Fruit fly (Drosophila melanogaster) whole organism, wandering third instar larva: ENCODE data around the gene SAK.

Experiments
- Abd-B ChIP-seq: fragments of >200 bp; optimal IDR thresholded peaks from 2 replicates; lab custom pipeline; 2017; ENCODE audit warnings: missing biosample characterization, missing genetic modification characterization
- CG32264 ChIP-seq: fragments of 200-800 bp; sonication (Bioruptor generic); optimal IDR thresholded peaks from 2 replicates; lab custom pipeline; 2016; ENCODE audit warnings: missing biosample characterization, missing genetic modification characterization
- CG9705 ChIP-seq: fragments of 200-800 bp; sonication (Bioruptor generic); optimal IDR thresholded peaks from 2 replicates; lab custom pipeline; 2018; ENCODE audit warnings: missing biosample characterization, mild to moderate bottlenecking, missing genetic modification characterization
- CrebA ChIP-seq: fragments of 200-800 bp; sonication (Bioruptor generic); optimal IDR thresholded peaks from 2 replicates; lab custom pipeline; 2016; ENCODE audit warnings: missing biosample characterization, mild to moderate bottlenecking, missing genetic modification characterization, borderline replicate concordance
- Dfd ChIP-seq: fragments of >200 bp; optimal IDR thresholded peaks from 2 replicates; lab custom pipeline; 2017; ENCODE audit warnings: missing biosample characterization, missing genetic modification characterization
- Dif ChIP-seq: fragments of 200-275, 200-300 bp; sonication (Bioruptor generic); optimal IDR thresholded peaks from 2 replicates; lab custom pipeline; 2018; ENCODE audit warnings: missing biosample characterization, missing genetic modification characterization; ENCODE audit not compliant: partially characterized antibody
- GATAd ChIP-seq: sonication (Bioruptor generic); optimal IDR thresholded peaks from 2 replicates; lab custom pipeline; 2016; ENCODE audit warnings: missing biosample characterization, missing genetic modification characterization
- HLH106 ChIP-seq: fragments of 200-800 bp; optimal IDR thresholded peaks from 3 replicates; lab custom pipeline; 2019; ENCODE audit warnings: missing biosample characterization, mild to moderate bottlenecking, missing genetic modification characterization, moderate library complexity
- Hnf4 ChIP-seq: fragments of 200-800 bp; sonication (Bioruptor generic); optimal IDR thresholded peaks from 2 replicates; lab custom pipeline; 2016; ENCODE audit warnings: missing biosample characterization, mild to moderate bottlenecking, missing genetic modification characterization
- Hr78 ChIP-seq: fragments of >200 bp; optimal IDR thresholded peaks from 2 replicates; lab custom pipeline; 2017; ENCODE audit warnings: missing biosample characterization, missing genetic modification characterization
- Hr83 ChIP-seq: fragments of 200-300 bp; sonication (Bioruptor generic); optimal IDR thresholded peaks from 2 replicates; lab custom pipeline; 2016; ENCODE audit warnings: missing biosample characterization, mild to moderate bottlenecking, missing genetic modification characterization, moderate library complexity; ENCODE audit not compliant: poor library complexity, severe bottlenecking
- Jra ChIP-seq: sonication (Bioruptor generic); optimal IDR thresholded peaks from 2 replicates; lab custom pipeline; 2016; ENCODE audit warnings: missing biosample characterization, missing genetic modification characterization
- Mio ChIP-seq: sonication (Bioruptor generic); optimal IDR thresholded peaks from 2 replicates; lab custom pipeline; 2016; ENCODE audit warnings: missing biosample characterization, missing genetic modification characterization
- Myc ChIP-seq: fragments of >200 bp; optimal IDR thresholded peaks from 2 replicates; lab custom pipeline; 2017
- N ChIP-seq: fragments of >200 bp; optimal IDR thresholded peaks from 2 replicates; lab custom pipeline; 2018; ENCODE audit warnings: missing biosample characterization, missing external identifiers, missing genetic modification characterization
- OdsH ChIP-seq: fragments of 200-800 bp; sonication (Bioruptor generic); optimal IDR thresholded peaks from 2 replicates; lab custom pipeline; 2016; ENCODE audit warnings: missing biosample characterization, mild to moderate bottlenecking, missing genetic modification characterization
- Rel ChIP-seq, 2 experiments: fragments of 200-800 bp; sonication (Bioruptor generic) in 1 of 2; optimal IDR thresholded peaks; 2 replicates in 1 of 2; 3 replicates in 1 of 2; lab custom pipeline; 2016 to 2019; ENCODE audit warnings: mild to moderate bottlenecking in 2 of 2, missing biosample characterization in 2 of 2, missing genetic modification characterization in 2 of 2, moderate library complexity in 1 of 2
- Sp1 ChIP-seq: fragments of 200-800 bp; sonication (Bioruptor generic); optimal IDR thresholded peaks from 3 replicates; lab custom pipeline; 2019; ENCODE audit warnings: missing biosample characterization, mild to moderate bottlenecking, missing genetic modification characterization, moderate library complexity
- Vsx2 ChIP-seq: fragments of 200-300, 225-300 bp; sonication (Bioruptor generic); optimal IDR thresholded peaks from 2 replicates; lab custom pipeline; 2018; ENCODE audit warnings: missing biosample characterization, missing genetic modification characterization; ENCODE audit not compliant: partially characterized antibody
- br ChIP-seq: fragments of 200-800 bp; sonication (Bioruptor generic); optimal IDR thresholded peaks from 2 replicates; lab custom pipeline; 2016; ENCODE audit warnings: missing biosample characterization, missing genetic modification characterization
- brk ChIP-seq: fragments of 200-800 bp; sonication (Bioruptor generic); optimal IDR thresholded peaks from 2 replicates; lab custom pipeline; 2016; ENCODE audit warnings: missing biosample characterization, mild to moderate bottlenecking, missing genetic modification characterization
- dl ChIP-seq, 2 experiments: fragments of 175-275, 200-275 bp in 1 of 2; fragments of 200-275 bp in 1 of 2; sonication (Bioruptor generic); optimal IDR thresholded peaks; lab custom pipeline; 2018; ENCODE audit warnings: mild to moderate bottlenecking in 2 of 2, missing biosample characterization in 2 of 2, missing genetic modification characterization in 2 of 2, moderate library complexity in 2 of 2; ENCODE audit not compliant: partially characterized antibody in 2 of 2, insufficient read depth in 1 of 2
- dmrt93B ChIP-seq: fragments of 200-800 bp; sonication (Bioruptor generic); optimal IDR thresholded peaks from 2 replicates; lab custom pipeline; 2018; ENCODE audit warnings: missing biosample characterization, mild to moderate bottlenecking, missing genetic modification characterization
- dsf ChIP-seq: sonication (Bioruptor generic); optimal IDR thresholded peaks from 2 replicates; lab custom pipeline; 2016; ENCODE audit warnings: missing biosample characterization, missing genetic modification characterization, borderline replicate concordance
- ey ChIP-seq: fragments of 200-800 bp; sonication (Bioruptor generic); optimal IDR thresholded peaks from 2 replicates; lab custom pipeline; 2016; ENCODE audit warnings: missing biosample characterization, missing genetic modification characterization
- foxo ChIP-seq, 2 experiments: fragments of 200-800 bp; sonication (Bioruptor generic); optimal IDR thresholded peaks; 2 replicates in 1 of 2; 3 replicates in 1 of 2; lab custom pipeline; 2016 to 2017; ENCODE audit warnings: missing biosample characterization in 2 of 2, missing genetic modification characterization in 2 of 2
- fru ChIP-seq: fragments of 200-800 bp; sonication (Bioruptor generic); optimal IDR thresholded peaks from 3 replicates; lab custom pipeline; 2016; ENCODE audit warnings: missing biosample characterization, mild to moderate bottlenecking, missing genetic modification characterization
- h ChIP-seq: fragments of 200-800 bp; sonication (Bioruptor generic); optimal IDR thresholded peaks from 3 replicates; lab custom pipeline; 2016; ENCODE audit warnings: missing biosample characterization, mild to moderate bottlenecking, missing genetic modification characterization
- jim ChIP-seq: fragments of 175-275, 200-325 bp; sonication (Bioruptor generic); optimal IDR thresholded peaks from 2 replicates; lab custom pipeline; 2016; ENCODE audit warnings: missing biosample characterization, mild to moderate bottlenecking, missing genetic modification characterization
- lola ChIP-seq: fragments of >200 bp; optimal IDR thresholded peaks from 2 replicates; lab custom pipeline; 2017; ENCODE audit warnings: missing biosample characterization, missing genetic modification characterization
- pan ChIP-seq: fragments of >200 bp; optimal IDR thresholded peaks from 2 replicates; lab custom pipeline; 2017
- psq ChIP-seq: fragments of 200-800 bp; sonication (Bioruptor generic); optimal IDR thresholded peaks from 3 replicates; lab custom pipeline; 2017; ENCODE audit warnings: missing biosample characterization, mild to moderate bottlenecking, missing genetic modification characterization, moderate library complexity
- rgr ChIP-seq: fragments of 200-800 bp; sonication (Bioruptor generic); optimal IDR thresholded peaks from 3 replicates; lab custom pipeline; 2016; ENCODE audit warnings: missing biosample characterization, mild to moderate bottlenecking, missing genetic modification characterization
- sage ChIP-seq: fragments of 200-800 bp; sonication (Bioruptor generic); optimal IDR thresholded peaks from 2 replicates; lab custom pipeline; 2016; ENCODE audit warnings: missing biosample characterization, mild to moderate bottlenecking, missing genetic modification characterization
- sv ChIP-seq: fragments of 200-800 bp; sonication (Bioruptor generic); optimal IDR thresholded peaks from 3 replicates; lab custom pipeline; 2016; ENCODE audit warnings: missing biosample characterization, missing genetic modification characterization
- tai ChIP-seq: sonication (Bioruptor generic); optimal IDR thresholded peaks from 2 replicates; lab custom pipeline; 2016; ENCODE audit warnings: missing biosample characterization, missing genetic modification characterization
- usp ChIP-seq: fragments of >200 bp; optimal IDR thresholded peaks from 2 replicates; lab custom pipeline; 2017; ENCODE audit warnings: missing biosample characterization, missing genetic modification characterization
- woc ChIP-seq: sonication (Bioruptor generic); optimal IDR thresholded peaks from 2 replicates; lab custom pipeline; 2016; ENCODE audit warnings: missing biosample characterization, mild to moderate bottlenecking, missing genetic modification characterization

SAK gene

DNA sequence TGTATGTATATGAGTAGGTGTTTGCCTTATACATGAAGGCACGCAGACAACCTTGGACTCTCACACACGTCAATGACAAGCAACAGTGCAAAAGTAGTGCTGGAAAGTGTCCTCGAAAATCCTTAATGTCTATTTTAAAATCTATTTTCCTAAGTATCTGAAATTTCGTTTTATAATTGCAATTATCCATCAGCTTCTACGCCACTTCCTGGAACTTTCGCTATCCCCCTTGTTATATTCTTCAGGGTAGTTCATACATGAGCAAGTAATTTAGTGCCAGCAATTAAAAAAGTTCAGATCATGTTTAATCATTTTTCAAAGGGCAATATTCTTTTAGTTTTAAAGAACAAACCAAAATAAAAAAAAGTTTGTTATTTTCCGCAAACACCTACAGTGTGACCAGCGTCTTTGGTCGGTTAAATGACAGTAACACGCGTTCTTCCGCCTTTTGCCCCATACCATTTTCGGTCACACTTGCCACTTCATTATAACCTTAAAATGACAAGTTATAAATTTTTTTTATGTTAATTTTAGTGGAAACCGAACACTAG lies 1.1 kb upstream of the SAK start:
- TF ChIP-seq woc (GFP tag; lab: Kevin White, UChicago) (peak; percentile 53), h (GFP tag; lab: Kevin White, UChicago) (peak; percentile 63), ey (GFP tag; lab: Kevin White, UChicago) (peak; percentile 56), usp (GFP tag; lab: Kevin White, UChicago) (no peak), CG9705 (no peak), foxo (GFP tag; optimal IDR thresholded peaks at IDR 0.05; lab: Kevin White, UChicago) (peak in 1 of 2 experiments; percentile 61), OdsH (GFP tag; lab: Kevin White, UChicago) (peak; percentile 51), sv (peak; percentile 7), br (GFP tag; lab: Kevin White, UChicago) (peak; percentile 52), Jra (GFP tag; lab: Kevin White, UChicago) (no peak), Hnf4 (GFP tag; lab: Kevin White, UChicago) (peak; percentile 59), fru (GFP tag; lab: Kevin White, UChicago) (peak; percentile 71), Sp1 (peak; percentile 48), pan (lab: Kevin White, UChicago) (no peak), N (no peak), psq (GFP tag; lab: Kevin White, UChicago) (peak; percentile 24), brk (GFP tag; lab: Kevin White, UChicago) (peak; percentile 28), rgr (peak; percentile 45), HLH106 (tag; lab: Kevin White, UChicago) (peak; percentile 28), Rel (GFP tag; optimal IDR thresholded peaks at IDR 0.05; lab: Kevin White, UChicago) (no peak), Rel (tag; optimal IDR thresholded peaks at IDR 0.05; lab: Kevin White, UChicago) (no peak), Hr78 (GFP tag; lab: Kevin White, UChicago) (peak; percentile 11)

DNA sequence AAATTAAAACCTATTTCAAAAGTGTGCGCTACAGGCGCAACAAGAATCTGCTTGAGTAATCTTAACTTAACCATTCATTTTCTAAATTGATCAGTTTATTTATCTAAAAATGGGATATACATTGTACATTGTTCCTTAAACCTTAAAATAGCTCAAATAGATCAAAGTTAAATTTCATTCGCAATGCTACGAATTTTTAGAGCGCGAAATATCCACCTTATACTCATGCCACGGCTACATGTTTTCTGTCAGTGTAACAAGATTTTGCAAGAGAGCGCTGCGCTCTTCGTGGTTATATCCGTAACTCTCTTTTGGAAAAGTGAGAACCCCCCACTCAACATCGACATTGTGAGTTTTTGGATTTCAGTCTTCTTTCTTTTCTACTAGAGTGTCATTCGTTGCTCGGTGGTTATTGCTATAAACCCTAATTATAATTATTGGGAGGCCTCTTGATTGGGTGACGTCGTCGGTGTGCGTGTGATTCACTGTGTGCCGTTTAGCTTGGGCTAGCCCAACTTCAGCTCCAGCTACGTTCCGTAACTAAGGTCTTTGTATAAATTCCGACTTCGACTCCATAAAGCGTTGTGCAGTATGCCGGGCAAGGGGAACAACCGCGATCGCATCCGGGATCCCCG lies 6.1 kb downstream of the SAK start:
- TF ChIP-seq jim (no peak), Dfd (GFP tag; lab: Kevin White, UChicago) (no peak), Dif (GFP tag; lab: Kevin White, UChicago) (peak; percentile 41), Sp1 (peak; percentile 3), fru (GFP tag; lab: Kevin White, UChicago) (peak; percentile 19), HLH106 (tag; lab: Kevin White, UChicago) (peak; percentile 6), dmrt93B (GFP tag; lab: Kevin White, UChicago) (no peak), Jra (GFP tag; lab: Kevin White, UChicago) (no peak), foxo (GFP tag; optimal IDR thresholded peaks at IDR 0.05; lab: Kevin White, UChicago) (peak in 1 of 2 experiments; percentile 47), tai (GFP tag; lab: Kevin White, UChicago) (no peak), Myc (no peak), Abd-B (GFP tag; lab: Kevin White, UChicago) (no peak), dsf (no peak), ey (GFP tag; lab: Kevin White, UChicago) (peak; percentile 33), rgr (peak; percentile 39), woc (GFP tag; lab: Kevin White, UChicago) (peak; percentile 18), CrebA (GFP tag; lab: Kevin White, UChicago) (no peak), Vsx2 (no peak), h (GFP tag; lab: Kevin White, UChicago) (peak; percentile 52), brk (GFP tag; lab: Kevin White, UChicago) (peak; percentile 37), pan (lab: Kevin White, UChicago) (no peak), usp (GFP tag; lab: Kevin White, UChicago) (no peak), lola (no peak), Rel (GFP tag; optimal IDR thresholded peaks at IDR 0.05; lab: Kevin White, UChicago) (no peak), Rel (tag; optimal IDR thresholded peaks at IDR 0.05; lab: Kevin White, UChicago) (peak; percentile 65), CG9705 (no peak), Mio (GFP tag; lab: Kevin White, UChicago) (no peak), psq (GFP tag; lab: Kevin White, UChicago) (no peak), GATAd (GFP tag; lab: Kevin White, UChicago) (no peak), Hnf4 (GFP tag; lab: Kevin White, UChicago) (peak; percentile 24), Hr83 (no peak), sv (no peak), dl (GFP tag; optimal IDR thresholded peaks at IDR 0.05; lab: Kevin White, UChicago; ENCODE audit: insufficient read depth in 1 of 2, partially characterized antibody in 2 of 2) (peak in 1 of 2 experiments; percentile 64), CG32264 (no peak), OdsH (GFP tag; lab: Kevin White, UChicago) (no peak), N (no peak), br (GFP tag; lab: Kevin White, UChicago) (no peak), Hr78 (GFP tag; lab: Kevin White, UChicago) (no peak), sage (GFP tag; lab: Kevin White, UChicago) (no peak)
